Fruit fly (Drosophila melanogaster) whole organism, embryonic: ENCODE measurements around the gene CG32236.
A peak's percentile ranks its signal among the peaks of the same experiment; 100 is the strongest.

Experiments
- Bdp1 ChIP-seq: fragments of 200-800 bp; sonication (Bioruptor generic); optimal IDR thresholded peaks from 3 replicates; lab custom pipeline; 2016; ENCODE audit warnings: missing biosample characterization, missing genetic modification characterization
- Bteb2 ChIP-seq: fragments of 200-800 bp; sonication (Bioruptor generic); optimal IDR thresholded peaks from 2 replicates; lab custom pipeline; 2016; ENCODE audit warnings: missing biosample characterization, missing genetic modification characterization
- CG10147 ChIP-seq: fragments of 200-800 bp; sonication (Bioruptor generic); optimal IDR thresholded peaks from 2 replicates; lab custom pipeline; 2019; ENCODE audit warnings: missing biosample characterization, mild to moderate bottlenecking, missing genetic modification characterization, moderate library complexity
- CG10267 ChIP-seq: fragments of 200-800 bp; sonication (Bioruptor generic); optimal IDR thresholded peaks from 2 replicates; lab custom pipeline; 2018; ENCODE audit warnings: missing biosample characterization, mild to moderate bottlenecking, missing genetic modification characterization, moderate library complexity
- CG11504 ChIP-seq: fragments of 200-800 bp; sonication (Bioruptor generic); optimal IDR thresholded peaks from 3 replicates; lab custom pipeline; 2019; ENCODE audit warnings: missing biosample characterization, mild to moderate bottlenecking, missing genetic modification characterization, moderate library complexity
- CG11696 ChIP-seq: fragments of 200-800 bp; sonication (Bioruptor generic); IDR thresholded peaks from 2 replicates; pipeline ENCODE4 v1.3.6; 2022; ENCODE audit warnings: missing biosample characterization, missing genetic modification characterization
- CG11723 ChIP-seq: fragments of 200-800 bp; sonication (Bioruptor generic); optimal IDR thresholded peaks from 2 replicates; lab custom pipeline; 2017; ENCODE audit warnings: missing biosample characterization, mild to moderate bottlenecking, missing genetic modification characterization
- CG12236 ChIP-seq: fragments of 200-800 bp; sonication (Bioruptor generic); optimal IDR thresholded peaks from 2 replicates; lab custom pipeline; 2016; ENCODE audit warnings: missing biosample characterization, missing genetic modification characterization
- CG12299 ChIP-seq: fragments of 200-800 bp; sonication (Bioruptor generic); optimal IDR thresholded peaks from 2 replicates; lab custom pipeline; 2018; ENCODE audit warnings: missing biosample characterization, mild to moderate bottlenecking, missing genetic modification characterization
- CG18476 ChIP-seq: fragments of 200-800 bp; sonication (Bioruptor generic); optimal IDR thresholded peaks from 2 replicates; lab custom pipeline; 2016; ENCODE audit warnings: missing biosample characterization, mild to moderate bottlenecking, missing genetic modification characterization
- CG3838 ChIP-seq: fragments of 200-800 bp; sonication (Bioruptor generic); optimal IDR thresholded peaks from 3 replicates; lab custom pipeline; 2016; ENCODE audit warnings: missing biosample characterization, missing genetic modification characterization
- CG4282 ChIP-seq: fragments of 200-800 bp; sonication (Bioruptor generic); optimal IDR thresholded peaks from 2 replicates; lab custom pipeline; 2016; ENCODE audit warnings: missing biosample characterization, missing genetic modification characterization
- CG4617 ChIP-seq: fragments of 200-800 bp; sonication (Bioruptor generic); optimal IDR thresholded peaks from 3 replicates; lab custom pipeline; 2016; ENCODE audit warnings: missing biosample characterization, missing genetic modification characterization, borderline replicate concordance
- CG6791 ChIP-seq: fragments of 200-800 bp; sonication (Bioruptor generic); IDR thresholded peaks from 3 replicates; pipeline ENCODE4 v1.3.6; 2022; ENCODE audit warnings: missing biosample characterization, missing genetic modification characterization; ENCODE audit not compliant: partially characterized antibody
- CG7556 ChIP-seq: fragments of 200-800 bp; sonication (Bioruptor generic); optimal IDR thresholded peaks from 2 replicates; lab custom pipeline; 2017; ENCODE audit warnings: missing biosample characterization, mild to moderate bottlenecking, missing genetic modification characterization
- CkIIα-i1 ChIP-seq: fragments of 200-800 bp; sonication (Bioruptor generic); IDR thresholded peaks from 2 replicates; pipeline ENCODE4 v1.3.6; 2022; ENCODE audit warnings: missing biosample characterization, missing genetic modification characterization
- Dbx ChIP-seq: fragments of 200-800 bp; sonication (Bioruptor generic); IDR thresholded peaks from 3 replicates; pipeline ENCODE4 v1.3.6; 2022; ENCODE audit warnings: missing biosample characterization, missing genetic modification characterization
- E2f1 ChIP-seq: fragments of 200-800 bp; sonication (Bioruptor generic); IDR thresholded peaks from 2 replicates; pipeline ENCODE4 v1.3.6; 2022; ENCODE audit warnings: missing biosample characterization, missing genetic modification characterization
- HmgD ChIP-seq: fragments of 200-800 bp; sonication (Bioruptor generic); optimal IDR thresholded peaks from 3 replicates; lab custom pipeline; 2016; ENCODE audit warnings: missing biosample characterization, missing genetic modification characterization
- Hmx ChIP-seq: fragments of 200-800 bp; sonication (Bioruptor generic); optimal IDR thresholded peaks from 2 replicates; lab custom pipeline; 2016; ENCODE audit warnings: missing biosample characterization, missing genetic modification characterization
- MBD-R2 ChIP-seq: fragments of 200-800 bp; sonication (Bioruptor generic); IDR thresholded peaks from 2 replicates; pipeline ENCODE4 v1.3.6; 2022; ENCODE audit warnings: missing biosample characterization, missing genetic modification characterization
- NK7.1 ChIP-seq: fragments of 200-800 bp; sonication (Bioruptor generic); optimal IDR thresholded peaks from 3 replicates; lab custom pipeline; 2016; ENCODE audit warnings: missing biosample characterization, missing genetic modification characterization
- Opbp ChIP-seq: fragments of 200-800 bp; sonication (Bioruptor generic); IDR thresholded peaks from 3 replicates; pipeline ENCODE4 v1.3.6; 2022; ENCODE audit warnings: missing biosample characterization, missing genetic modification characterization; ENCODE audit not compliant: partially characterized antibody
- Pdp1 ChIP-seq, 2 experiments: fragments of 200-800 bp; sonication (Bioruptor generic); optimal IDR thresholded peaks; 3 replicates each; lab custom pipeline; 2016; ENCODE audit warnings: missing biosample characterization in 2 of 2, missing genetic modification characterization in 2 of 2, mild to moderate bottlenecking in 1 of 2, moderate library complexity in 1 of 2
- Tbp ChIP-seq: fragments of >200 bp; optimal IDR thresholded peaks from 2 replicates; lab custom pipeline; 2018; ENCODE audit warnings: missing biosample characterization, missing genetic modification characterization
- amos ChIP-seq: fragments of 200-800 bp; sonication (Bioruptor generic); IDR thresholded peaks from 2 replicates; pipeline ENCODE4 v1.3.6; 2022; ENCODE audit warnings: missing biosample characterization, missing genetic modification characterization; ENCODE audit not compliant: partially characterized antibody
- az2 ChIP-seq: fragments of 200-800 bp; sonication (Bioruptor generic); optimal IDR thresholded peaks from 3 replicates; lab custom pipeline; 2016; ENCODE audit warnings: missing biosample characterization, missing genetic modification characterization
- chinmo ChIP-seq: fragments of 200-800 bp; sonication (Bioruptor generic); IDR thresholded peaks from 4 replicates; pipeline ENCODE4 v1.3.6; 2022; ENCODE audit warnings: missing biosample characterization, missing genetic modification characterization; ENCODE audit not compliant: partially characterized antibody
- ci ChIP-seq: fragments of 200-800 bp; sonication (Bioruptor generic); IDR thresholded peaks from 3 replicates; pipeline ENCODE4 v1.3.6; 2022; ENCODE audit warnings: missing biosample characterization, missing genetic modification characterization
- cwo ChIP-seq: fragments of 200-800 bp; sonication (Bioruptor generic); optimal IDR thresholded peaks from 3 replicates; lab custom pipeline; 2017; ENCODE audit warnings: missing biosample characterization, missing genetic modification characterization, mild to moderate bottlenecking, moderate library complexity, missing genetic modification reagents
- emc ChIP-seq: fragments of 200-800 bp; sonication (Bioruptor generic); optimal IDR thresholded peaks from 2 replicates; lab custom pipeline; 2016; ENCODE audit warnings: missing biosample characterization, missing genetic modification characterization
- gem ChIP-seq: fragments of 200-800 bp; sonication (Bioruptor generic); optimal IDR thresholded peaks from 2 replicates; lab custom pipeline; 2019; ENCODE audit warnings: missing biosample characterization, mild to moderate bottlenecking, missing genetic modification characterization, moderate library complexity
- inv ChIP-seq: fragments of 200-800 bp; sonication (Bioruptor generic); IDR thresholded peaks from 2 replicates; pipeline ENCODE4 v1.3.6; 2022; ENCODE audit warnings: missing biosample characterization, missing genetic modification characterization; ENCODE audit not compliant: partially characterized antibody
- lab ChIP-seq: fragments of 200-800 bp; sonication (Bioruptor generic); optimal IDR thresholded peaks from 3 replicates; lab custom pipeline; 2017; ENCODE audit warnings: missing biosample characterization, missing genetic modification characterization, mild to moderate bottlenecking, moderate library complexity, missing genetic modification reagents
- lbe ChIP-seq: fragments of 200-800 bp; sonication (Bioruptor generic); optimal IDR thresholded peaks from 2 replicates; lab custom pipeline; 2016; ENCODE audit warnings: missing biosample characterization, mild to moderate bottlenecking, missing genetic modification characterization
- lmd ChIP-seq: fragments of 200-800 bp; sonication (Bioruptor generic); IDR thresholded peaks from 2 replicates; pipeline ENCODE4 v1.3.6; 2022; ENCODE audit warnings: missing biosample characterization, missing genetic modification characterization
- oc ChIP-seq: fragments of 200-800 bp; sonication (Bioruptor generic); optimal IDR thresholded peaks from 2 replicates; lab custom pipeline; 2018; ENCODE audit warnings: missing biosample characterization, mild to moderate bottlenecking, missing genetic modification characterization, moderate library complexity
- ro ChIP-seq: fragments of 200-800 bp; sonication (Bioruptor generic); IDR thresholded peaks from 2 replicates; pipeline ENCODE4 v1.3.6; 2022; ENCODE audit warnings: missing biosample characterization, missing genetic modification characterization
- schlank ChIP-seq: fragments of 200-800 bp; sonication (Bioruptor generic); optimal IDR thresholded peaks from 2 replicates; lab custom pipeline; 2018; ENCODE audit warnings: missing biosample characterization, mild to moderate bottlenecking, missing genetic modification characterization
- seq ChIP-seq: fragments of 200-800 bp; sonication (Bioruptor generic); IDR thresholded peaks from 2 replicates; pipeline ENCODE4 v1.3.6; 2022; ENCODE audit warnings: missing biosample characterization, missing genetic modification characterization
- stwl ChIP-seq: fragments of 200-800 bp; sonication (Bioruptor generic); optimal IDR thresholded peaks from 3 replicates; lab custom pipeline; 2018; ENCODE audit warnings: missing biosample characterization, mild to moderate bottlenecking, missing genetic modification characterization, moderate library complexity
- usp ChIP-seq: fragments of >200 bp; optimal IDR thresholded peaks from 2 replicates; lab custom pipeline; 2017; ENCODE audit warnings: missing biosample characterization, missing genetic modification characterization
- z ChIP-seq: fragments of 200-800 bp; sonication (Bioruptor generic); IDR thresholded peaks from 3 replicates; pipeline ENCODE4 v1.3.6; 2022; ENCODE audit warnings: missing biosample characterization, missing genetic modification characterization

CG32236 gene

dm6 chr3L:4625387-4626386 lies 41.5 kb downstream of the CG32236 start, which contains the start of gene Src64B (continued):
- no peak for TF ChIP-seq lmd (GFP tag; lab: Robert Waterston, UW)
- TF ChIP-seq, all 482 proteins: peak for 193

dm6 chr3L:4624371-4625154 lies 42.6 kb downstream of the CG32236 start:
- TF ChIP-seq usp (GFP tag; lab: Kevin White, UChicago) (no peak), cwo (peak; percentile 84), az2 (GFP tag; lab: Kevin White, UChicago) (peak; percentile 90), CG6791 (GFP tag; lab: Robert Waterston, UW) (no peak), CG3838 (peak; percentile 18), Hmx (GFP tag; lab: Kevin White, UChicago) (peak; percentile 74), CG10267 (tag; lab: Kevin White, UChicago) (peak; percentile 83), CG18476 (GFP tag; lab: Kevin White, UChicago) (peak; percentile 83), lbe (GFP tag; lab: Kevin White, UChicago) (no peak), CG11696 (peak; percentile 55), lab (GFP tag; lab: Kevin White, UChicago) (peak; percentile 91), Opbp (no peak), CG10147 (GFP tag; lab: Kevin White, UChicago) (peak; percentile 85), seq (peak; percentile 82), HmgD (GFP tag; lab: Kevin White, UChicago) (peak; percentile 64), CG4617 (peak; percentile 74), chinmo (GFP tag; lab: Robert Waterston, UW) (0 out of 4 replicates have a peak, but pooled peaks have one; percentile 49), CG11723 (GFP tag; lab: Kevin White, UChicago) (peak; percentile 77), CG12299 (tag; lab: Kevin White, UChicago) (peak; percentile 57), Pdp1 (GFP tag; optimal IDR thresholded peaks at IDR 0.05; lab: Kevin White, UChicago) (peak; percentile 78 to 84), amos (GFP tag; lab: Robert Waterston, UW) (no peak), E2f1 (GFP tag; lab: Robert Waterston, UW) (peak; percentile 83), gem (tag; lab: Kevin White, UChicago) (peak; percentile 90), Bdp1 (GFP tag; lab: Kevin White, UChicago) (peak; percentile 73), emc (peak; percentile 65), oc (tag; lab: Kevin White, UChicago) (peak; percentile 80), MBD-R2 (GFP tag; lab: Robert Waterston, UW) (peak; percentile 66; the same call in 1 of the 2 replicates), CkIIα-i1 (GFP tag; lab: Robert Waterston, UW) (peak; percentile 34; the same call in 1 of the 2 replicates), NK7.1 (GFP tag; lab: Kevin White, UChicago) (peak; percentile 86), CG12236 (GFP tag; lab: Kevin White, UChicago) (peak; percentile 83), z (GFP tag; lab: Robert Waterston, UW) (0 out of 3 replicates have a peak, but pooled peaks have one; percentile 46), ci (GFP tag; lab: Robert Waterston, UW) (peak; percentile 85; the same call in 2 of the 3 replicates), Tbp (GFP tag; lab: Kevin White, UChicago) (no peak), stwl (tag; lab: Kevin White, UChicago) (no peak), ro (GFP tag; lab: Robert Waterston, UW) (peak; percentile 69; the same call in 1 of the 2 replicates), schlank (tag; lab: Kevin White, UChicago) (peak; percentile 28), CG11504 (tag; lab: Kevin White, UChicago) (peak; percentile 93), Dbx (peak; percentile 85), inv (GFP tag; lab: Robert Waterston, UW) (no peak), CG7556 (GFP tag; lab: Kevin White, UChicago) (peak; percentile 89), Bteb2 (GFP tag; lab: Kevin White, UChicago) (peak; percentile 67), CG4282 (GFP tag; lab: Kevin White, UChicago) (peak; percentile 72)
